Worm (Caenorhabditis elegans) whole organism, young adult: ENCODE measurements around the gene R166.3.

ENCODE experiments used
- B0019.2 ChIP-seq: fragments of 200-800 bp; sonication (Bioruptor generic); conservative IDR thresholded peaks from 2 replicates; pipeline ENCODE4 v1.3.6; 2022; ENCODE audit warnings: missing genetic modification reagents, missing genetic modification characterization, missing compliant biosample characterization
- B0336.3 ChIP-seq: fragments of 200-800 bp; sonication (Bioruptor generic); IDR thresholded peaks from 2 replicates; pipeline ENCODE4 v1.3.6; 2022; ENCODE audit warnings: missing genetic modification characterization, missing compliant biosample characterization
- F33H1.4 ChIP-seq: fragments of 200-800 bp; sonication (Bioruptor generic); IDR thresholded peaks from 2 replicates; pipeline ENCODE4 v1.3.6; 2022; ENCODE audit warnings: missing genetic modification reagents, missing genetic modification characterization, missing compliant biosample characterization
- F37B4.10 ChIP-seq: fragments of 200-800 bp; sonication (Bioruptor generic); IDR thresholded peaks from 2 replicates; pipeline ENCODE4 v1.3.6; 2022; ENCODE audit warnings: missing genetic modification characterization, missing compliant biosample characterization
- F49E8.2 ChIP-seq: sonication (generic microtip); optimal IDR thresholded peaks from 3 replicates; lab custom pipeline; 2017; ENCODE audit warnings: missing genetic modification characterization, mild to moderate bottlenecking, missing compliant biosample characterization, antibody characterized with exemption, moderate library complexity; ENCODE audit not compliant: insufficient read depth
- T26A5.8 ChIP-seq: sonication (generic microtip); optimal IDR thresholded peaks from 2 replicates; lab custom pipeline; 2016; ENCODE audit warnings: missing genetic modification characterization, missing compliant biosample characterization
- Y53G8AR.9 ChIP-seq: fragments of 200-800 bp; sonication (Bioruptor generic); conservative IDR thresholded peaks from 2 replicates; pipeline ENCODE4 v1.3.6; 2022; ENCODE audit warnings: missing genetic modification reagents, missing genetic modification characterization, missing compliant biosample characterization
- Y67H2A.10 ChIP-seq: fragments of 200-800 bp; sonication (Bioruptor generic); conservative IDR thresholded peaks from 2 replicates; pipeline ENCODE4 v1.3.6; 2022; ENCODE audit warnings: missing genetic modification reagents, missing genetic modification characterization, missing compliant biosample characterization
- Y79H2A.3 ChIP-seq: fragments of 200-800 bp; sonication (Bioruptor generic); conservative IDR thresholded peaks from 2 replicates; pipeline ENCODE4 v1.3.6; 2022; ENCODE audit warnings: missing genetic modification reagents, missing genetic modification characterization, missing compliant biosample characterization
- Y95B8A.8 ChIP-seq: fragments of 200-800 bp; sonication (Bioruptor generic); IDR thresholded peaks from 2 replicates; pipeline ENCODE4 v1.3.6; 2022; ENCODE audit warnings: missing genetic modification reagents, missing genetic modification characterization, missing compliant biosample characterization
- ZK185.1 ChIP-seq: sonication (generic microtip); optimal IDR thresholded peaks from 2 replicates; lab custom pipeline; 2016; ENCODE audit warnings: mild to moderate bottlenecking, missing genetic modification characterization, missing compliant biosample characterization; ENCODE audit not compliant: poor library complexity, severe bottlenecking
- akir-1 ChIP-seq: fragments of 200-800 bp; sonication (Bioruptor generic); optimal IDR thresholded peaks from 2 replicates; lab custom pipeline; 2018; ENCODE audit warnings: mild to moderate bottlenecking, missing genetic modification characterization, moderate library complexity, missing compliant biosample characterization
- athp-1 ChIP-seq: sonication (generic microtip); optimal IDR thresholded peaks from 2 replicates; lab custom pipeline; 2017; ENCODE audit warnings: mild to moderate bottlenecking, missing genetic modification characterization, missing compliant biosample characterization
- cebp-1 ChIP-seq, 2 experiments: fragments of 200-800 bp in 1 of 2; sonication (Bioruptor generic) in 1 of 2; sonication (generic microtip) in 1 of 2; IDR thresholded peaks in 1 of 2; optimal IDR thresholded peaks in 1 of 2; 2 replicates each; pipeline versions ENCODE4 v1.3.6 to Lab custom; 2017 to 2022; ENCODE audit warnings: missing compliant biosample characterization in 2 of 2, missing genetic modification characterization in 2 of 2, mild to moderate bottlenecking in 1 of 2, missing genetic modification reagents in 1 of 2, moderate library complexity in 1 of 2
- ceh-100 ChIP-seq: fragments of 200-800 bp; sonication (Bioruptor generic); IDR thresholded peaks from 2 replicates; pipeline ENCODE4 v1.3.6; 2022; ENCODE audit warnings: missing genetic modification reagents, missing genetic modification characterization, missing compliant biosample characterization
- ceh-27 ChIP-seq: fragments of 200-800 bp; sonication (Bioruptor generic); optimal IDR thresholded peaks from 2 replicates; lab custom pipeline; 2018; ENCODE audit warnings: mild to moderate bottlenecking, missing genetic modification characterization, moderate library complexity, missing compliant biosample characterization
- ceh-40 ChIP-seq: fragments of 200-800 bp; sonication (Bioruptor generic); IDR thresholded peaks from 2 replicates; pipeline ENCODE4 v1.3.6; 2022; ENCODE audit warnings: missing genetic modification characterization, missing compliant biosample characterization
- ceh-58 ChIP-seq: fragments of 200-800 bp; sonication (Bioruptor generic); IDR thresholded peaks from 2 replicates; pipeline ENCODE4 v1.3.6; 2022; ENCODE audit warnings: missing genetic modification characterization, missing compliant biosample characterization
- ceh-91 ChIP-seq: fragments of 200-800 bp; sonication (Bioruptor generic); IDR thresholded peaks from 2 replicates; pipeline ENCODE4 v1.3.6; 2022; ENCODE audit warnings: missing genetic modification reagents, missing genetic modification characterization, missing compliant biosample characterization
- dox-1 ChIP-seq: fragments of 200-800 bp; sonication (Bioruptor generic); IDR thresholded peaks from 2 replicates; pipeline ENCODE4 v1.3.6; 2022; ENCODE audit warnings: missing genetic modification reagents, missing genetic modification characterization, missing compliant biosample characterization
- efl-1 ChIP-seq: fragments of 150-350 bp; optimal IDR thresholded peaks from 2 replicates; lab custom pipeline; 2014; ENCODE audit warnings: missing biosample characterization, missing genetic modification reagents, missing genetic modification characterization
- ekl-4 ChIP-seq: fragments of 200-800 bp; sonication (Bioruptor generic); IDR thresholded peaks from 2 replicates; pipeline ENCODE4 v1.3.6; 2022; ENCODE audit warnings: missing genetic modification reagents, missing genetic modification characterization, missing compliant biosample characterization
- him-1 ChIP-seq: sonication (generic microtip); optimal IDR thresholded peaks from 2 replicates; lab custom pipeline; 2016; ENCODE audit warnings: missing genotype, missing genetic modification reagents, missing genetic modification characterization, missing compliant biosample characterization
- hlh-12 ChIP-seq: sonication (generic microtip); optimal IDR thresholded peaks from 2 replicates; lab custom pipeline; 2016; ENCODE audit warnings: missing genetic modification characterization, missing compliant biosample characterization
- hmg-1.2 ChIP-seq: fragments of 200-800 bp; sonication (Bioruptor generic); IDR thresholded peaks from 2 replicates; pipeline ENCODE4 v1.3.6; 2022; ENCODE audit warnings: missing genetic modification reagents, missing genetic modification characterization, missing compliant biosample characterization
- lsl-1 ChIP-seq: fragments of 200-800 bp; sonication (Bioruptor generic); optimal IDR thresholded peaks from 2 replicates; lab custom pipeline; 2018; ENCODE audit warnings: mild to moderate bottlenecking, missing genetic modification characterization, moderate library complexity, missing compliant biosample characterization
- madf-10 ChIP-seq: sonication (generic microtip); optimal IDR thresholded peaks from 2 replicates; lab custom pipeline; 2016; ENCODE audit warnings: mild to moderate bottlenecking, missing genetic modification characterization, missing compliant biosample characterization
- mel-28 ChIP-seq: sonication (generic microtip); optimal IDR thresholded peaks from 2 replicates; lab custom pipeline; 2016; ENCODE audit warnings: borderline replicate concordance, mild to moderate bottlenecking, missing genetic modification characterization, missing compliant biosample characterization
- mxl-1 ChIP-seq: sonication (generic microtip); optimal IDR thresholded peaks from 2 replicates; lab custom pipeline; 2016; ENCODE audit warnings: missing genetic modification characterization, missing compliant biosample characterization
- nhr-80 ChIP-seq: sonication (generic microtip); optimal IDR thresholded peaks from 2 replicates; lab custom pipeline; 2016; ENCODE audit warnings: missing genetic modification characterization, missing compliant biosample characterization
- pbrm-1 ChIP-seq: fragments of 200-800 bp; sonication (Bioruptor generic); IDR thresholded peaks from 2 replicates; pipeline ENCODE4 v1.3.6; 2022; ENCODE audit warnings: missing genetic modification reagents, missing genetic modification characterization, missing compliant biosample characterization
- sdz-38 ChIP-seq: sonication (generic microtip); optimal IDR thresholded peaks from 2 replicates; lab custom pipeline; 2016; ENCODE audit warnings: missing genotype, missing genetic modification characterization, missing compliant biosample characterization
- snpc-3.4 ChIP-seq: sonication (generic microtip); optimal IDR thresholded peaks from 2 replicates; lab custom pipeline; 2017; ENCODE audit warnings: missing genetic modification characterization, mild to moderate bottlenecking, missing compliant biosample characterization, antibody characterized with exemption, moderate library complexity, missing genotype, missing genetic modification reagents
- snpc-4 ChIP-seq, 5 experiments: fragments of 150-350 bp in 1 of 5; sonication (generic microtip) in 4 of 5; optimal IDR thresholded peaks; 2 replicates each; lab custom pipeline; 2014 to 2018; ENCODE audit warnings: missing genetic modification characterization in 5 of 5, missing biosample characterization in 3 of 5, antibody characterized with exemption in 2 of 5, mild to moderate bottlenecking in 2 of 5, missing compliant biosample characterization in 2 of 5, missing genotype in 2 of 5, moderate library complexity in 2 of 5, missing genetic modification reagents in 1 of 5
- somi-1 ChIP-seq: fragments of 200-800 bp; sonication (Bioruptor generic); optimal IDR thresholded peaks from 2 replicates; lab custom pipeline; 2018; ENCODE audit warnings: mild to moderate bottlenecking, missing genetic modification characterization, missing compliant biosample characterization
- tlf-1 ChIP-seq: fragments of 200-800 bp; sonication (Bioruptor generic); optimal IDR thresholded peaks from 2 replicates; lab custom pipeline; 2018; ENCODE audit warnings: mild to moderate bottlenecking, missing genetic modification characterization, missing compliant biosample characterization
- xnd-1 ChIP-seq: sonication (generic microtip); optimal IDR thresholded peaks from 2 replicates; lab custom pipeline; 2016; ENCODE audit warnings: missing genotype, missing genetic modification reagents, missing genetic modification characterization, missing compliant biosample characterization
- zfh-2 ChIP-seq: fragments of 200-800 bp; sonication (Bioruptor generic); conservative IDR thresholded peaks from 2 replicates; pipeline ENCODE4 v1.3.6; 2022; ENCODE audit warnings: missing genetic modification reagents, missing genetic modification characterization, missing compliant biosample characterization
- ztf-18 ChIP-seq: sonication (generic microtip); optimal IDR thresholded peaks from 2 replicates; lab custom pipeline; 2016; ENCODE audit warnings: missing genotype, mild to moderate bottlenecking, missing genetic modification characterization, missing compliant biosample characterization
- ztf-3 ChIP-seq: fragments of 200-800 bp; sonication (Bioruptor generic); optimal IDR thresholded peaks from 2 replicates; lab custom pipeline; 2018; ENCODE audit warnings: mild to moderate bottlenecking, missing genetic modification characterization, missing compliant biosample characterization

R166.3 gene

ce11 chrII:10502491-10503063 is 36.6 kb downstream of the R166.3 start, which contains the start of gene myrf-1 (continued):
- peak; percentile 57 for TF ChIP-seq ztf-18 (tag; lab: Kevin White, UChicago)
- no peak for TF ChIP-seq F33H1.4
- no peak for TF ChIP-seq B0336.3 (GFP tag; lab: Robert Waterston, UW)
- TF ChIP-seq B0019.2, result no peak
- peak; percentile 90 for TF ChIP-seq dox-1 (GFP tag; lab: Robert Waterston, UW)
- TF ChIP-seq Y95B8A.8 (GFP tag; lab: Robert Waterston, UW), result no peak
- TF ChIP-seq sdz-38 (tag; lab: Kevin White, UChicago), result no peak
- peak; percentile 21 for TF ChIP-seq akir-1 (GFP tag; lab: Kevin White, UChicago)
- TF ChIP-seq ceh-100 (GFP tag; lab: Robert Waterston, UW), result no peak
- TF ChIP-seq ceh-27, result peak; percentile 74
- no peak for TF ChIP-seq xnd-1 (tag; lab: Kevin White, UChicago)
- no peak for TF ChIP-seq Y79H2A.3 (GFP tag; lab: Robert Waterston, UW)
- TF ChIP-seq pbrm-1 (GFP tag; lab: Robert Waterston, UW), result peak; percentile 69; the same call in 1 of the 2 replicates
- no peak for TF ChIP-seq Y53G8AR.9 (GFP tag; lab: Robert Waterston, UW)
- TF ChIP-seq cebp-1 (GFP tag; IDR thresholded peaks at IDR 0.05; lab: Robert Waterston, UW), result peak; percentile 25; the same call in 1 of the 2 replicates
- TF ChIP-seq cebp-1 (tag; optimal IDR thresholded peaks at IDR 0.05; lab: Kevin White, UChicago), result peak; percentile 84
- TF ChIP-seq him-1, result no peak
- TF ChIP-seq Y67H2A.10 (GFP tag; lab: Robert Waterston, UW), result no peak; the same call in 1 of the 2 replicates
- TF ChIP-seq madf-10 (tag; lab: Kevin White, UChicago), result peak; percentile 57
- TF ChIP-seq somi-1 (GFP tag; lab: Kevin White, UChicago), result peak; percentile 75
- TF ChIP-seq mxl-1 (tag; lab: Kevin White, UChicago), result no peak
- TF ChIP-seq snpc-3.4, result no peak
- TF ChIP-seq F49E8.2, result no peak
- TF ChIP-seq T26A5.8 (tag; lab: Kevin White, UChicago), result no peak
- TF ChIP-seq lsl-1 (GFP tag; lab: Kevin White, UChicago), result no peak
- peak; percentile 39 for TF ChIP-seq ZK185.1
- TF ChIP-seq F37B4.10 (GFP tag; lab: Robert Waterston, UW), result no peak
- TF ChIP-seq mel-28, result no peak
- TF ChIP-seq ztf-3, result no peak
- peak; percentile 54; the same call in 1 of the 2 replicates for TF ChIP-seq ekl-4 (GFP tag; lab: Robert Waterston, UW)
- TF ChIP-seq ceh-91 (GFP tag; lab: Robert Waterston, UW), result no peak
- TF ChIP-seq hlh-12 (tag; lab: Kevin White, UChicago), result no peak
- TF ChIP-seq athp-1, result peak; percentile 7
- no peak for TF ChIP-seq efl-1 (GFP tag; lab: Kevin White, UChicago)
- no peak for TF ChIP-seq tlf-1 (GFP tag; lab: Kevin White, UChicago)
- TF ChIP-seq ceh-40 (GFP tag; lab: Robert Waterston, UW), result no peak
- no peak for TF ChIP-seq ceh-58 (GFP tag; lab: Robert Waterston, UW)

DNA sequence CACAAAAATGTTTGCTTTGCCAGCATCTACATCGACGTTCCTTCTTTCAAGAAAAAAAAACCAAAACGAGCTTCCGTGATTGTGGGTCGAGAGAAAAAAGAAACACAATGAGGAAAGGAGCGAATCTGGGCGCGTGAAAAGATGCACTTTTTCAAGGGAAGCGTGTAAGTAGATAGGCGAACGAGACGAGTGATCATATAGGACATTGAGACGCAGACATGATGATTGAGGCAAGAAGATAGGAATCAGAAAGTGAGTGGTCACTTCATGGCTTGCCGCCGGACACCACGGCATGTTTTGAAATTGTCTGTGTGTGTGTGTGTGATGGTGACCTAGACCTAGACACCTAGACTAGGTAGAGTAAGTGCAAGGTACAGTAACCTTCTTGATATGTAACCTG is 37.6 kb downstream of the R166.3 start:
- TF ChIP-seq zfh-2 (GFP tag; lab: Robert Waterston, UW) (0 out of 2 replicates have a peak, but pooled peaks have one; percentile 17), hmg-1.2 (peak; percentile 68; the same call in 1 of the 2 replicates), snpc-4 (GFP tag; optimal IDR thresholded peaks at IDR 0.05; lab: Kevin White, UChicago) (no peak), snpc-4 (tag; optimal IDR thresholded peaks at IDR 0.05; lab: Kevin White, UChicago) (no peak), nhr-80 (tag; lab: Kevin White, UChicago) (peak; percentile 17)
- TF ChIP-seq, all 124 proteins: peak for 3
